Worm (Caenorhabditis elegans): Measurements from ENCODE around the gene twk-46.

Gene twk-46

ce11 chrV:19082541-19082940 lies 22.6 kb downstream of the twk-46 start, which contains the start of gene nhr-95 (continued):
- TF ChIP-seq nhr-6 (tag; optimal IDR thresholded peaks at IDR 0.05) (no peak), ceh-20 (GFP tag; IDR thresholded peaks at IDR 0.05) (no peak), tra-1 (GFP tag; IDR thresholded peaks at IDR 0.05) (no peak), Y75B8A.6 (GFP tag; IDR thresholded peaks at IDR 0.05) (no peak)

- TF ChIP-seq hlh-11 (tag; optimal IDR thresholded peaks at IDR 0.05) (peak; percentile 20), dmd-6 (GFP tag; IDR thresholded peaks at IDR 0.05) (peak; percentile 77), nhr-28 (tag; optimal IDR thresholded peaks at IDR 0.05) (peak; percentile 73), hmg-1.1 (GFP tag; IDR thresholded peaks at IDR 0.05) (no peak), mxl-3 (GFP tag; optimal IDR thresholded peaks at IDR 0.05) (no peak), nhr-10 (tag; optimal IDR thresholded peaks at IDR 0.05) (no peak), dmd-9 (GFP tag; IDR thresholded peaks at IDR 0.05) (no peak), ZK546.5 (tag; optimal IDR thresholded peaks at IDR 0.05) (no peak), pqm-1 (tag; optimal IDR thresholded peaks at IDR 0.05) (peak; percentile 5), jun-1 (tag; optimal IDR thresholded peaks at IDR 0.05) (no peak), nhr-25 (tag; optimal IDR thresholded peaks at IDR 0.05; ENCODE audit: borderline replicate concordance, insufficient read depth) (no peak), madf-5 (GFP tag; IDR thresholded peaks at IDR 0.05) (no peak), T20F7.1 (GFP tag; optimal IDR thresholded peaks at IDR 0.05) (peak; percentile 34), skn-1 (tag; optimal IDR thresholded peaks at IDR 0.05) (no peak), F10B5.3 (tag; optimal IDR thresholded peaks at IDR 0.05) (no peak), F37D6.2 (tag; optimal IDR thresholded peaks at IDR 0.05) (no peak), madf-9 (GFP tag; conservative IDR thresholded peaks at IDR 0.05) (no peak), nhr-11 (tag; optimal IDR thresholded peaks at IDR 0.05) (no peak), hlh-30 (tag; optimal IDR thresholded peaks at IDR 0.05; ENCODE audit: insufficient read depth) (peak; percentile 35), attf-4 (tag; optimal IDR thresholded peaks at IDR 0.05) (no peak), gei-8 (GFP tag; optimal IDR thresholded peaks at IDR 0.05) (no peak)
These were observed 23.8 kb downstream of the twk-46 start for ce11 chrV:19083789-19084188.

- TF ChIP-seq nhr-42 (GFP tag; IDR thresholded peaks at IDR 0.05) (no peak), nhr-102 (tag; optimal IDR thresholded peaks at IDR 0.05) (no peak), lin-29 (GFP tag; IDR thresholded peaks at IDR 0.05) (no peak), egl-43 (GFP tag; IDR thresholded peaks at IDR 0.05) (no peak), dve-1 (tag; optimal IDR thresholded peaks at IDR 0.05; ENCODE audit: insufficient read depth) (no peak), lir-3 (tag; optimal IDR thresholded peaks at IDR 0.05) (no peak), aly-2 (tag; optimal IDR thresholded peaks at IDR 0.05) (no peak), dmd-8 (GFP tag; IDR thresholded peaks at IDR 0.05) (no peak), madf-9 (GFP tag; conservative IDR thresholded peaks at IDR 0.05) (no peak), madf-5 (GFP tag; IDR thresholded peaks at IDR 0.05) (no peak), duxl-1 (tag; optimal IDR thresholded peaks at IDR 0.05; ENCODE audit: poor library complexity) (no peak), daf-12 (tag; optimal IDR thresholded peaks at IDR 0.05) (no peak), zip-2 (tag; optimal IDR thresholded peaks at IDR 0.05) (no peak), nhr-237 (tag; optimal IDR thresholded peaks at IDR 0.05) (no peak), nhr-111 (GFP tag; optimal IDR thresholded peaks at IDR 0.05) (no peak), snpc-4 (tag; optimal IDR thresholded peaks at IDR 0.05) (no peak), fos-1 (tag; optimal IDR thresholded peaks at IDR 0.05) (no peak)
These were observed 27.5 kb downstream of the twk-46 start, which contains the start of gene nhr-145 for ce11 chrV:19087426-19087825. Gene nhr-145 (plus strand): TSS chrV:19087723.

All from whole organism, L4 larva.